Worm (Caenorhabditis elegans) whole organism, early embryonic: Measurements from ENCODE around the gene odr-4.

Source experiments
- aly-1 ChIP-seq: sonication (generic microtip); optimal IDR thresholded peaks from 2 replicates; lab custom pipeline; 2016; ENCODE audit warnings: missing genetic modification characterization, missing compliant biosample characterization
- ama-1 ChIP-seq: fragments of 150-350 bp; optimal IDR thresholded peaks from 2 replicates; lab custom pipeline; 2014
- ceh-13 ChIP-seq: fragments of 200-800 bp; sonication (Bioruptor generic); optimal IDR thresholded peaks from 2 replicates; lab custom pipeline; 2018; ENCODE audit warnings: mild to moderate bottlenecking, missing genetic modification characterization, missing compliant biosample characterization
- ceh-36 ChIP-seq: sonication (generic microtip); optimal IDR thresholded peaks from 2 replicates; lab custom pipeline; 2016; ENCODE audit warnings: missing genetic modification characterization, inconsistent platforms, missing compliant biosample characterization
- flt-1 ChIP-seq: fragments of 200-800 bp; sonication (Bioruptor generic); IDR thresholded peaks from 2 replicates; pipeline ENCODE4 v1.3.6; 2022; ENCODE audit warnings: missing genetic modification characterization, missing compliant biosample characterization
- hnd-1 ChIP-seq: sonication (generic microtip); optimal IDR thresholded peaks from 2 replicates; lab custom pipeline; 2016; ENCODE audit warnings: missing genetic modification characterization, missing compliant biosample characterization
- pes-1 ChIP-seq: fragments of 200-800 bp; sonication (Bioruptor generic); IDR thresholded peaks from 2 replicates; pipeline ENCODE4 v1.3.6; 2022; ENCODE audit warnings: missing genetic modification reagents, missing genetic modification characterization, missing compliant biosample characterization

- TF ChIP-seq ama-1 (no peak), pes-1 (no peak), ceh-36 (no peak), aly-1 (tag; lab: Kevin White, UChicago) (no peak), flt-1 (no peak), ceh-13 (no peak), hnd-1 (tag; lab: Kevin White, UChicago) (no peak)
These were observed 6.0 kb downstream of the odr-4 start, which contains the start of gene Y102E9.6 for ce11 chrIII:6736566-6736965.
